Fruit fly (Drosophila melanogaster) whole organism, embryonic: ENCODE data around the gene Jon99Fii.

ENCODE experiments used
- CG10959 ChIP-seq: fragments of 200-800 bp; sonication (Bioruptor generic); IDR thresholded peaks from 2 replicates; pipeline ENCODE4 v1.3.6; 2022; ENCODE audit warnings: missing biosample characterization, missing genetic modification characterization
- CG1233 ChIP-seq: fragments of 200-800 bp; sonication (Bioruptor generic); optimal IDR thresholded peaks from 4 replicates; lab custom pipeline; 2018; ENCODE audit warnings: missing biosample characterization, mild to moderate bottlenecking, missing genetic modification characterization
- CG17802 ChIP-seq: fragments of 200-800 bp; sonication (Bioruptor generic); optimal IDR thresholded peaks from 2 replicates; lab custom pipeline; 2018; ENCODE audit warnings: missing biosample characterization, mild to moderate bottlenecking, missing genetic modification characterization, moderate library complexity
- CG31365 ChIP-seq: fragments of 200-800 bp; sonication (Bioruptor generic); optimal IDR thresholded peaks from 2 replicates; lab custom pipeline; 2018; ENCODE audit warnings: missing biosample characterization, mild to moderate bottlenecking, missing genetic modification characterization
- CG7556 ChIP-seq: fragments of 200-800 bp; sonication (Bioruptor generic); optimal IDR thresholded peaks from 2 replicates; lab custom pipeline; 2017; ENCODE audit warnings: missing biosample characterization, mild to moderate bottlenecking, missing genetic modification characterization
- CG8089 ChIP-seq: fragments of 200-800 bp; sonication (Bioruptor generic); optimal IDR thresholded peaks from 3 replicates; lab custom pipeline; 2016; ENCODE audit warnings: missing biosample characterization, missing genetic modification characterization
- TFAM ChIP-seq: fragments of 200-800 bp; sonication (Bioruptor generic); optimal IDR thresholded peaks from 2 replicates; lab custom pipeline; 2017; ENCODE audit warnings: missing biosample characterization, missing genetic modification characterization, inconsistent platforms
- oc ChIP-seq: fragments of 200-800 bp; sonication (Bioruptor generic); optimal IDR thresholded peaks from 2 replicates; lab custom pipeline; 2018; ENCODE audit warnings: missing biosample characterization, mild to moderate bottlenecking, missing genetic modification characterization, moderate library complexity
- org-1 ChIP-seq: fragments of 200-800 bp; sonication (Bioruptor generic); optimal IDR thresholded peaks from 2 replicates; lab custom pipeline; 2017; ENCODE audit warnings: missing biosample characterization, missing genetic modification characterization
- pan ChIP-seq, 4 experiments: fragments of >200 bp in 3 of 4; fragments of 200-800 bp in 1 of 4; sonication (Bioruptor generic) in 1 of 4; optimal IDR thresholded peaks in 3 of 4; IDR thresholded peaks in 1 of 4; 2 replicates each; pipeline versions ENCODE4 v1.3.6 to Lab custom; 2017 to 2022; ENCODE audit warnings: missing biosample characterization in 2 of 4, missing genetic modification characterization in 2 of 4, mixed read lengths in 1 of 4
- run ChIP-seq: fragments of 200-800 bp; sonication (Bioruptor generic); optimal IDR thresholded peaks from 3 replicates; lab custom pipeline; 2018; ENCODE audit warnings: missing biosample characterization, mild to moderate bottlenecking, missing genetic modification characterization
- tx ChIP-seq: fragments of 200-800 bp; sonication (Bioruptor generic); optimal IDR thresholded peaks from 2 replicates; lab custom pipeline; 2016; ENCODE audit warnings: missing biosample characterization, missing genetic modification characterization
- wdn ChIP-seq: fragments of 200-800 bp; sonication (Bioruptor generic); IDR thresholded peaks from 2 replicates; pipeline ENCODE4 v1.3.6; 2022; ENCODE audit warnings: missing biosample characterization, missing genetic modification characterization

- TF ChIP-seq org-1 (GFP tag; lab: Kevin White, UChicago) (no peak), oc (tag; lab: Kevin White, UChicago) (no peak), CG8089 (GFP tag; lab: Kevin White, UChicago) (no peak), CG17802 (tag; lab: Kevin White, UChicago) (no peak), CG31365 (tag; lab: Kevin White, UChicago) (no peak), pan (optimal IDR thresholded peaks at IDR 0.05; lab: Kevin White, UChicago) (no peak), pan (GFP tag; optimal IDR thresholded peaks at IDR 0.05 in 1 of 2, IDR thresholded peaks at IDR 0.05 in 1 of 2) (no peak), wdn (GFP tag; lab: Robert Waterston, UW) (no peak), CG1233 (no peak), CG7556 (no peak), TFAM (GFP tag; lab: Kevin White, UChicago) (no peak), CG10959 (GFP tag; lab: Robert Waterston, UW) (no peak), tx (GFP tag; lab: Kevin White, UChicago) (no peak), run (no peak)
Observed at dm6 chr3R:30470690-30471089, 17.0 kb downstream of the Jon99Fii start.
